Fruit fly (Drosophila melanogaster) whole organism, embryonic: Measurements from ENCODE around the gene CG46244.

ENCODE experiments used
- CG12219 ChIP-seq: fragments of 200-800 bp; sonication (Bioruptor generic); optimal IDR thresholded peaks from 3 replicates; lab custom pipeline; 2018; ENCODE audit warnings: missing biosample characterization, mild to moderate bottlenecking, missing genetic modification characterization
- CG12769 ChIP-seq: fragments of 200-800 bp; sonication (Bioruptor generic); optimal IDR thresholded peaks from 2 replicates; lab custom pipeline; 2019; ENCODE audit warnings: missing biosample characterization, mild to moderate bottlenecking, missing genetic modification characterization, moderate library complexity
- CG16863 ChIP-seq: fragments of 200-800 bp; sonication (Bioruptor generic); optimal IDR thresholded peaks from 3 replicates; lab custom pipeline; 2016; ENCODE audit warnings: missing biosample characterization, missing genetic modification characterization
- CG2889 ChIP-seq: fragments of 200-800 bp; sonication (Bioruptor generic); IDR thresholded peaks from 3 replicates; pipeline ENCODE4 v1.3.6; 2022; ENCODE audit warnings: missing biosample characterization, missing genetic modification characterization
- CG30403 ChIP-seq: fragments of 200-800 bp; sonication (Bioruptor generic); optimal IDR thresholded peaks from 3 replicates; lab custom pipeline; 2016; ENCODE audit warnings: missing biosample characterization, missing genetic modification characterization
- CG31441 ChIP-seq: fragments of 200-800 bp; sonication (Bioruptor generic); IDR thresholded peaks from 2 replicates; pipeline ENCODE4 v1.3.6; 2022; ENCODE audit warnings: missing biosample characterization, missing genetic modification characterization
- CG32532 ChIP-seq: fragments of 200-800 bp; sonication (Bioruptor generic); IDR thresholded peaks from 2 replicates; pipeline ENCODE4 v1.3.6; 2022; ENCODE audit warnings: missing biosample characterization, missing genetic modification characterization
- CG33213 ChIP-seq: fragments of 200-800 bp; sonication (Bioruptor generic); optimal IDR thresholded peaks from 3 replicates; lab custom pipeline; 2016; ENCODE audit warnings: missing biosample characterization, missing genetic modification characterization
- CG3726 ChIP-seq: fragments of 200-800 bp; sonication (Bioruptor generic); IDR thresholded peaks from 3 replicates; pipeline ENCODE4, ENCODE4 v1.3.6; 2022; ENCODE audit warnings: missing biosample characterization, missing genetic modification characterization
- CG6683 ChIP-seq: fragments of 200-800 bp; sonication (Bioruptor generic); optimal IDR thresholded peaks from 2 replicates; lab custom pipeline; 2017; ENCODE audit warnings: missing biosample characterization, mild to moderate bottlenecking, missing genetic modification characterization, missing genetic modification reagents
- CG6791 ChIP-seq: fragments of 200-800 bp; sonication (Bioruptor generic); IDR thresholded peaks from 3 replicates; pipeline ENCODE4 v1.3.6; 2022; ENCODE audit warnings: missing biosample characterization, missing genetic modification characterization; ENCODE audit not compliant: partially characterized antibody
- CG7372 ChIP-seq: fragments of 200-800 bp; sonication (Bioruptor generic); IDR thresholded peaks from 2 replicates; pipeline ENCODE4 v1.3.6; 2022; ENCODE audit warnings: missing biosample characterization, missing genetic modification characterization
- CG8290 ChIP-seq, 3 experiments: fragments of 200-800 bp; sonication (Bioruptor generic); optimal IDR thresholded peaks; 2 replicates each; lab custom pipeline; 2016 to 2019; ENCODE audit warnings: missing biosample characterization in 3 of 3, missing genetic modification characterization in 3 of 3, mild to moderate bottlenecking in 2 of 3, moderate library complexity in 1 of 3
- CG8388 ChIP-seq: fragments of 200-800 bp; sonication (Bioruptor generic); optimal IDR thresholded peaks from 2 replicates; lab custom pipeline; 2019; ENCODE audit warnings: missing biosample characterization, mild to moderate bottlenecking, missing genetic modification characterization, moderate library complexity
- CG9817 ChIP-seq: fragments of 200-800 bp; sonication (Bioruptor generic); optimal IDR thresholded peaks from 2 replicates; lab custom pipeline; 2018; ENCODE audit warnings: missing biosample characterization, mild to moderate bottlenecking, missing genetic modification characterization, moderate library complexity
- Gsc ChIP-seq: fragments of 200-800 bp; sonication (Bioruptor generic); IDR thresholded peaks from 2 replicates; pipeline ENCODE4 v1.3.6; 2022; ENCODE audit warnings: missing biosample characterization, missing genetic modification characterization
- HmgD ChIP-seq: fragments of 200-800 bp; sonication (Bioruptor generic); optimal IDR thresholded peaks from 3 replicates; lab custom pipeline; 2016; ENCODE audit warnings: missing biosample characterization, missing genetic modification characterization
- Jarid2 ChIP-seq: fragments of 200-800 bp; sonication (Bioruptor generic); optimal IDR thresholded peaks from 3 replicates; lab custom pipeline; 2017; ENCODE audit warnings: mild to moderate bottlenecking, missing biosample characterization, missing genetic modification reagents, missing genetic modification characterization
- Myb ChIP-seq: fragments of 200-800 bp; sonication (Bioruptor generic); optimal IDR thresholded peaks from 2 replicates; lab custom pipeline; 2016; ENCODE audit warnings: missing biosample characterization, missing genetic modification characterization
- Neu2 ChIP-seq: fragments of 200-800 bp; sonication (Bioruptor generic); optimal IDR thresholded peaks from 3 replicates; lab custom pipeline; 2016; ENCODE audit warnings: missing biosample characterization, missing genetic modification characterization, borderline replicate concordance
- Opbp ChIP-seq: fragments of 200-800 bp; sonication (Bioruptor generic); IDR thresholded peaks from 3 replicates; pipeline ENCODE4 v1.3.6; 2022; ENCODE audit warnings: missing biosample characterization, missing genetic modification characterization; ENCODE audit not compliant: partially characterized antibody
- PHDP ChIP-seq: fragments of 200-800 bp; sonication (Bioruptor generic); optimal IDR thresholded peaks from 3 replicates; lab custom pipeline; 2018; ENCODE audit warnings: missing biosample characterization, mild to moderate bottlenecking, missing genetic modification characterization, moderate library complexity
- Pdp1 ChIP-seq, 2 experiments: fragments of 200-800 bp; sonication (Bioruptor generic); optimal IDR thresholded peaks; 3 replicates each; lab custom pipeline; 2016; ENCODE audit warnings: missing biosample characterization in 2 of 2, missing genetic modification characterization in 2 of 2, mild to moderate bottlenecking in 1 of 2, moderate library complexity in 1 of 2
- Side ChIP-seq: fragments of 200-800 bp; sonication (Bioruptor generic); optimal IDR thresholded peaks from 2 replicates; lab custom pipeline; 2016; ENCODE audit warnings: missing biosample characterization, missing genetic modification characterization
- Sry-β ChIP-seq: fragments of 200-800 bp; sonication (Bioruptor generic); optimal IDR thresholded peaks from 2 replicates; lab custom pipeline; 2018; ENCODE audit warnings: missing biosample characterization, mild to moderate bottlenecking, missing genetic modification characterization, moderate library complexity
- TFAM ChIP-seq: fragments of 200-800 bp; sonication (Bioruptor generic); optimal IDR thresholded peaks from 2 replicates; lab custom pipeline; 2017; ENCODE audit warnings: missing biosample characterization, missing genetic modification characterization, inconsistent platforms
- Usf ChIP-seq: fragments of 200-800 bp; sonication (Bioruptor generic); optimal IDR thresholded peaks from 2 replicates; lab custom pipeline; 2017; ENCODE audit warnings: missing genotype, missing biosample characterization, missing genetic modification characterization
- Vsx1 ChIP-seq: fragments of 200-800 bp; sonication (Bioruptor generic); optimal IDR thresholded peaks from 2 replicates; lab custom pipeline; 2017; ENCODE audit warnings: missing biosample characterization, mild to moderate bottlenecking, missing genetic modification characterization, missing genetic modification reagents
- al ChIP-seq: fragments of 200-800 bp; sonication (Bioruptor generic); IDR thresholded peaks from 2 replicates; pipeline ENCODE4 v1.3.6; 2022; ENCODE audit warnings: missing biosample characterization, missing genetic modification characterization
- amos ChIP-seq: fragments of 200-800 bp; sonication (Bioruptor generic); IDR thresholded peaks from 2 replicates; pipeline ENCODE4 v1.3.6; 2022; ENCODE audit warnings: missing biosample characterization, missing genetic modification characterization; ENCODE audit not compliant: partially characterized antibody
- cg ChIP-seq: fragments of 200-800 bp; sonication (Bioruptor generic); optimal IDR thresholded peaks from 3 replicates; lab custom pipeline; 2019; ENCODE audit warnings: missing biosample characterization, mild to moderate bottlenecking, missing genetic modification characterization, moderate library complexity
- dpn ChIP-seq, 2 experiments: fragments of 200-800 bp; sonication (Bioruptor generic); optimal IDR thresholded peaks; 3 replicates each; lab custom pipeline; 2016; ENCODE audit warnings: missing biosample characterization in 2 of 2, missing genetic modification characterization in 2 of 2
- esg ChIP-seq: fragments of 200-800 bp; sonication (Bioruptor generic); conservative IDR thresholded peaks from 2 replicates; pipeline ENCODE4 v1.3.6; 2022; ENCODE audit warnings: missing biosample characterization, missing genetic modification characterization
- ewg ChIP-seq: fragments of 200-800 bp; sonication (Bioruptor generic); optimal IDR thresholded peaks from 3 replicates; lab custom pipeline; 2017; ENCODE audit warnings: mild to moderate bottlenecking, missing biosample characterization, missing genetic modification reagents, missing genetic modification characterization
- exex ChIP-seq: fragments of 200-800 bp; sonication (Bioruptor generic); optimal IDR thresholded peaks from 4 replicates; lab custom pipeline; 2018; ENCODE audit warnings: missing biosample characterization, mild to moderate bottlenecking, missing genetic modification characterization, moderate library complexity
- fd64A ChIP-seq: fragments of 200-800 bp; sonication (Bioruptor generic); optimal IDR thresholded peaks from 3 replicates; lab custom pipeline; 2018; ENCODE audit warnings: missing biosample characterization, mild to moderate bottlenecking, missing genetic modification characterization
- ftz-f1 ChIP-seq: fragments of 200-800 bp; sonication (Bioruptor generic); optimal IDR thresholded peaks from 2 replicates; lab custom pipeline; 2016; ENCODE audit warnings: missing biosample characterization, missing genetic modification characterization
- gsb ChIP-seq: fragments of 200-800 bp; sonication (Bioruptor generic); IDR thresholded peaks from 2 replicates; pipeline ENCODE4 v1.3.6; 2022; ENCODE audit warnings: missing biosample characterization, missing genetic modification characterization
- ind ChIP-seq: fragments of 200-800 bp; sonication (Bioruptor generic); optimal IDR thresholded peaks from 3 replicates; lab custom pipeline; 2016; ENCODE audit warnings: missing biosample characterization, missing genetic modification characterization
- mirr ChIP-seq: fragments of 200-800 bp; sonication (Bioruptor generic); optimal IDR thresholded peaks from 3 replicates; lab custom pipeline; 2018; ENCODE audit warnings: missing biosample characterization, mild to moderate bottlenecking, missing genetic modification characterization
- pros ChIP-seq: fragments of 200-800 bp; sonication (Bioruptor generic); optimal IDR thresholded peaks from 3 replicates; lab custom pipeline; 2019; ENCODE audit warnings: missing biosample characterization, mild to moderate bottlenecking, missing genetic modification characterization, moderate library complexity
- rib ChIP-seq: fragments of 200-800 bp; sonication (Bioruptor generic); IDR thresholded peaks from 2 replicates; pipeline ENCODE4 v1.3.6; 2022; ENCODE audit warnings: missing biosample characterization, missing genetic modification characterization
- slou ChIP-seq: fragments of 200-800 bp; sonication (Bioruptor generic); optimal IDR thresholded peaks from 3 replicates; lab custom pipeline; 2016; ENCODE audit warnings: missing biosample characterization, missing genetic modification characterization
- sr ChIP-seq: fragments of 200-800 bp; sonication (Bioruptor generic); IDR thresholded peaks from 3 replicates; pipeline ENCODE4 v1.3.6; 2022; ENCODE audit warnings: missing biosample characterization, missing genetic modification characterization
- tgo ChIP-seq: fragments of 200-800 bp; sonication (Bioruptor generic); IDR thresholded peaks from 3 replicates; pipeline ENCODE4 v1.3.6; 2022; ENCODE audit warnings: missing biosample characterization, missing genetic modification characterization
- ttk ChIP-seq: fragments of 200-800 bp; sonication (Bioruptor generic); IDR thresholded peaks from 2 replicates; pipeline ENCODE4 v2.1.2; 2022; ENCODE audit warnings: missing biosample characterization, missing genetic modification characterization
- z ChIP-seq: fragments of 200-800 bp; sonication (Bioruptor generic); IDR thresholded peaks from 3 replicates; pipeline ENCODE4 v1.3.6; 2022; ENCODE audit warnings: missing biosample characterization, missing genetic modification characterization
- zf30C ChIP-seq: fragments of 200-800 bp; sonication (Bioruptor generic); optimal IDR thresholded peaks from 3 replicates; lab custom pipeline; 2018; ENCODE audit warnings: missing biosample characterization, mild to moderate bottlenecking, missing genetic modification characterization

Gene CG46244

DNA sequence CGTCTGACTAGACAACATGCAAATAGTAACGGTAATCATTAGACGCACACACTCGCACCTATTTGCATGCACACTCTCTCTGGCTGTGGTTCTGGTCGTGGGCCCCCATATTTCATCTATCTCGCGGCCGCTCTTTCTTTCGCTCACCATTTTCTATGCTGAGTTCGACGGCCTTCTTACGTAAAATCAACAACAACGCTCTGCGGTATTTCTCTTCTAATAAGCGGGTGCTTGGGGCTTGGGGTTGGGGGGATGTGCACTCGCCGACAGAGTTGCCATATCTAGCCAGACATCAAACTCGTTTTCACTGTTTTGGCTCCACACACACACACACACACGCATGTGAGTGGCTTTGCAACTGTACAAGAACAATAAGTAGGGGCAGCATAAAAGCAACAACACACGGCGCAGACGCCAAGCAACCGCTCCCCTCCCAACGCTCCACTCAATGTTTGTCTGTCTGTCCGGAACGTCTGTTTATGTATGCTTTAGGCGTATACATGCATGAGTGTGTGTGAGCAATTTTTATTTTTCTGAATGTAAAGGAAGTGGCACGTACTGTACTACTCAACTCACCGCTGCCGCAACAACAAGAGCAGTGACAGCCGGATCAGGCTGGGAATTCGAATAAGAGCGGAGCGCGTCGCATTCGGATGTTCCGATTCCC lies 31.3 kb upstream of the CG46244 start (continued):
- TF ChIP-seq Usf (GFP tag; lab: Kevin White, UChicago), result no peak
- peak; percentile 61; the same call in 1 of the 3 replicates for TF ChIP-seq Opbp (GFP tag; lab: Robert Waterston, UW)
- TF ChIP-seq CG7372 (GFP tag; lab: Robert Waterston, UW), result no peak
- peak; percentile 78 for TF ChIP-seq pros (GFP tag; lab: Kevin White, UChicago)
- TF ChIP-seq mirr, result peak; percentile 35
- TF ChIP-seq CG6791 (GFP tag; lab: Robert Waterston, UW), result 0 out of 3 replicates have a peak, but pooled peaks have one; percentile 50
- TF ChIP-seq Myb (GFP tag; lab: Kevin White, UChicago), result no peak
- TF ChIP-seq CG6683, result no peak
- TF ChIP-seq ewg (GFP tag; lab: Kevin White, UChicago), result peak; percentile 85
- no peak for TF ChIP-seq Sry-β (GFP tag; lab: Kevin White, UChicago)
- TF ChIP-seq ind (GFP tag; lab: Kevin White, UChicago), result no peak
- TF ChIP-seq exex (tag; lab: Kevin White, UChicago), result no peak
- peak; percentile 29; the same call in 1 of the 2 replicates for TF ChIP-seq rib (GFP tag; lab: Robert Waterston, UW)
- TF ChIP-seq Pdp1 (GFP tag; optimal IDR thresholded peaks at IDR 0.05; lab: Kevin White, UChicago), result peak in 1 of 2 experiments; percentile 69
- TF ChIP-seq Neu2 (GFP tag; lab: Kevin White, UChicago), result no peak
- TF ChIP-seq z, result peak; percentile 99
- TF ChIP-seq CG2889 (GFP tag; lab: Robert Waterston, UW), result no peak
- TF ChIP-seq CG3726, result no peak
- no peak for TF ChIP-seq CG31441
- peak; percentile 98 for TF ChIP-seq cg (GFP tag; lab: Kevin White, UChicago)
- peak; percentile 51; the same call in 1 of the 2 replicates for TF ChIP-seq amos

DNA sequence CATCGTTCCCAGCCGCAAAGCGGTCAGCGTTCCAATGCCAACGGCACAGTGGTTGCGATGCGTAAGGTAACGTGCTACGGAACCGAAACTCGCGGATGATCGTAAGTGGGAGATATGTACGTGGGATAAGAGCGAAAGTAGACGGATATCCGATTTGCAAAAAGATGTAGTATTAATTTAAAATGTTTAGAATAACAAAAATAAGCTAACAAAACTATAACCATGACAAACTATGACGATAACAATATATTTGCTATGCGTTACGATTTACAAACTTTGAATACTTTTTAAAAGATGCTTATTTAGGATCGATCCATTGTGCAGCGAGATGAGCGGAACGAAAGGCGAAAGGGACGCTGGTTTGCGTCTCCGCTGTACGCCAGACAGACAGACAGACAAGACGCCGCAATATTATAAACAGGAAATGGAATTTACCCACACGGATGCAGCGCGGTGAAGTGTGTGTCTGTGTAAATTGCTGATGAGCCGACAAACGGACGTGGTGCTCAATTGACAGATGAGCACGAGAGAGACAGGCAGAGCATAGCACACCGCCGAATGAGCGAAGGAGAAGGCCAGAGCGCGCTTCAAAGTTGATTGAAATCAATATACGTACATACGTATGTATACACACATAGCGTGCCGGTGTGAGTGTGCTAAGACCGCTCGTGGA lies 30.6 kb upstream of the CG46244 start:
- TF ChIP-seq gsb (GFP tag; lab: Robert Waterston, UW) (peak; percentile 90), dpn (GFP tag; optimal IDR thresholded peaks at IDR 0.05; lab: Kevin White, UChicago) (peak; percentile 97 to 98), CG12769 (tag; lab: Kevin White, UChicago) (peak; percentile 97), tgo (GFP tag; lab: Robert Waterston, UW) (peak; percentile 92), CG12219 (GFP tag; lab: Kevin White, UChicago) (peak; percentile 93), PHDP (peak; percentile 95), Gsc (no peak), CG8388 (GFP tag; lab: Kevin White, UChicago) (peak; percentile 94), CG32532 (GFP tag; lab: Robert Waterston, UW) (peak; percentile 94), CG8290 (GFP tag; optimal IDR thresholded peaks at IDR 0.05; lab: Kevin White, UChicago) (peak; percentile 91), CG8290 (tag; optimal IDR thresholded peaks at IDR 0.05; lab: Kevin White, UChicago) (peak; percentile 89 to 94), CG30403 (GFP tag; lab: Kevin White, UChicago) (peak; percentile 99), esg (GFP tag; lab: Robert Waterston, UW) (peak; percentile 97), CG16863 (GFP tag; lab: Kevin White, UChicago) (peak; percentile 95), Side (GFP tag; lab: Kevin White, UChicago) (peak; percentile 95), ttk (peak; percentile 85), ftz-f1 (GFP tag; lab: Kevin White, UChicago) (peak; percentile 82), zf30C (GFP tag; lab: Kevin White, UChicago) (no peak), Jarid2 (GFP tag; lab: Kevin White, UChicago) (peak; percentile 81), TFAM (GFP tag; lab: Kevin White, UChicago) (peak; percentile 76), Vsx1 (GFP tag; lab: Kevin White, UChicago) (peak; percentile 87), sr (GFP tag; lab: Robert Waterston, UW) (0 out of 3 replicates have a peak, but pooled peaks have one; percentile 44), CG33213 (GFP tag; lab: Kevin White, UChicago) (peak; percentile 90), HmgD (GFP tag; lab: Kevin White, UChicago) (peak; percentile 63), CG9817 (tag; lab: Kevin White, UChicago) (peak; percentile 92), al (peak; percentile 95), fd64A (peak; percentile 81), slou (GFP tag; lab: Kevin White, UChicago) (peak; percentile 96)
